Fruit fly (Drosophila melanogaster) whole organism, pupa: ENCODE results near the gene Ctr1B.

ENCODE experiments used
- CG10348 ChIP-seq: fragments of 200-800 bp; sonication (Bioruptor generic); IDR thresholded peaks from 2 replicates; pipeline ENCODE4 v1.3.6; 2022; ENCODE audit warnings: missing biosample characterization, missing genetic modification characterization
- CG12605 ChIP-seq: fragments of 200-800 bp; sonication (Bioruptor generic); IDR thresholded peaks from 2 replicates; pipeline ENCODE4 v1.3.6; 2022; ENCODE audit warnings: missing biosample characterization, missing genetic modification characterization
- CG13204 ChIP-seq: fragments of 200-800 bp; sonication (Bioruptor generic); optimal IDR thresholded peaks from 2 replicates; lab custom pipeline; 2018; ENCODE audit warnings: missing biosample characterization, mild to moderate bottlenecking, missing genetic modification characterization, moderate library complexity
- CG15710 ChIP-seq: fragments of 200-800 bp; sonication (Bioruptor generic); optimal IDR thresholded peaks from 2 replicates; lab custom pipeline; 2018; ENCODE audit warnings: missing biosample characterization, mild to moderate bottlenecking, missing genetic modification characterization, moderate library complexity
- CG17806 ChIP-seq: fragments of 200-800 bp; sonication (Bioruptor generic); optimal IDR thresholded peaks from 2 replicates; lab custom pipeline; 2018; ENCODE audit warnings: missing biosample characterization, mild to moderate bottlenecking, missing genetic modification characterization, moderate library complexity
- CG34367 ChIP-seq: fragments of 200-800 bp; sonication (Bioruptor generic); optimal IDR thresholded peaks from 2 replicates; lab custom pipeline; 2018; ENCODE audit warnings: missing biosample characterization, mild to moderate bottlenecking, missing genetic modification characterization
- CG8159 ChIP-seq: fragments of 200-800 bp; sonication (Bioruptor generic); optimal IDR thresholded peaks from 3 replicates; lab custom pipeline; 2018; ENCODE audit warnings: missing biosample characterization, mild to moderate bottlenecking, missing genetic modification characterization, moderate library complexity
- CG8301 ChIP-seq: fragments of 200-800 bp; sonication (Bioruptor generic); optimal IDR thresholded peaks from 2 replicates; lab custom pipeline; 2018; ENCODE audit warnings: missing biosample characterization, mild to moderate bottlenecking, missing genetic modification characterization
- EcR ChIP-seq: fragments of 200-800 bp; sonication (Bioruptor generic); optimal IDR thresholded peaks from 3 replicates; lab custom pipeline; 2019; ENCODE audit warnings: missing biosample characterization, missing genetic modification characterization, mild to moderate bottlenecking, moderate library complexity, missing genetic modification reagents
- Snoo ChIP-seq: fragments of 200-800 bp; sonication (Bioruptor generic); optimal IDR thresholded peaks from 3 replicates; lab custom pipeline; 2017; ENCODE audit warnings: missing biosample characterization, mild to moderate bottlenecking, missing genetic modification characterization, inconsistent platforms
- fd96Ca ChIP-seq: fragments of 200-800 bp; sonication (Bioruptor generic); IDR thresholded peaks from 3 replicates; pipeline ENCODE4 v1.3.6; 2022; ENCODE audit warnings: missing biosample characterization, missing genetic modification characterization
- rn ChIP-seq: fragments of 200-800 bp; sonication (Bioruptor generic); IDR thresholded peaks from 2 replicates; pipeline ENCODE4 v1.3.6; 2022; ENCODE audit warnings: missing biosample characterization, missing genetic modification characterization

- no peak for TF ChIP-seq CG12605 (GFP tag; lab: Robert Waterston, UW)
- no peak for TF ChIP-seq CG34367 (tag; lab: Kevin White, UChicago)
- no peak for TF ChIP-seq EcR
- TF ChIP-seq CG10348 (GFP tag; lab: Robert Waterston, UW): no peak
- no peak for TF ChIP-seq rn (GFP tag; lab: Robert Waterston, UW)
- TF ChIP-seq CG15710 (tag; lab: Kevin White, UChicago): no peak
- no peak for TF ChIP-seq Snoo
- TF ChIP-seq CG13204: no peak
- TF ChIP-seq CG8159 (tag; lab: Kevin White, UChicago): no peak
- TF ChIP-seq fd96Ca: no peak
- TF ChIP-seq CG17806: no peak
- no peak for TF ChIP-seq CG8301 (tag; lab: Kevin White, UChicago)
Observed at dm6 chr3R:8340675-8341275, 23.4 kb downstream of the Ctr1B start, which contains the start of the genes COX7A and Arl2.
